Worm (Caenorhabditis elegans): ENCODE data around the gene W06H8.2.

Gene W06H8.2

DNA sequence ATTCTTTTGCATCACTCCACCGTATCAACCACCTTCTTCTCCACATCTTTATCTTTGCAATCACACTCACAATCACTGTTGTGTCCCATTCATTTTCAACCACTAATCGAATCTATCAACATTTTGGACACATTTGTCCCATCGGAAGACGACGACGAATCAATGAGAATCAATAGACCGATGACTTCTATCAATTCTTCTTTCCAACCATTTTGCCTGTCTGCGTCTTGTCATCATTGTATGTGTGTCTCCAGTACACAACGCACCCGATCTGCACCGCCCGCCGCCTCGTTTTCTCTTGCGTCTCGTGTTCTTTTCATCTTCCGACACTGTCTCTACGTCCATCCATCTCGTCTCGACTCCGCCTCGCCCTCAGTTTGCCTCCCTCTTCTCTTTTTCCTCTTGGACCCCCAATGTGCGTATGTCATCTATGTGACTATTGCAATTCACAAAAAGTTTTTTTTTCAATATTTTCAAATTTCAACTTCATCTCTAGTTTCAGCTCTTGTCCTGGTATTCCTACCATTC lies 40.0 kb downstream of the W06H8.2 start, which contains the start of gene dmd-7 (continued):
- TF ChIP-seq sea-2 (GFP tag; IDR thresholded peaks at IDR 0.05) (no peak), him-1 (tag; optimal IDR thresholded peaks at IDR 0.05) (no peak), ets-4 (GFP tag; optimal IDR thresholded peaks at IDR 0.05) (no peak), nhr-90 (tag; optimal IDR thresholded peaks at IDR 0.05) (peak; percentile 9), B0336.3 (GFP tag; IDR thresholded peaks at IDR 0.05) (peak; percentile 58; the same call in 1 of the 2 replicates), nfyb-1 (GFP tag; IDR thresholded peaks at IDR 0.05) (0 out of 2 replicates have a peak, but pooled peaks have one; percentile 67), lin-40 (tag; optimal IDR thresholded peaks at IDR 0.05) (peak; percentile 87), cebp-1 (GFP tag; IDR thresholded peaks at IDR 0.05) (no peak), cebp-1 (tag; optimal IDR thresholded peaks at IDR 0.05) (peak; percentile 79), die-1 (tag; optimal IDR thresholded peaks at IDR 0.05) (peak; percentile 72), B0261.1 (tag; optimal IDR thresholded peaks at IDR 0.05) (no peak), lin-35 (GFP tag; optimal IDR thresholded peaks at IDR 0.05) (peak in 1 of 3 experiments; percentile 59), lin-26 (GFP tag; IDR thresholded peaks at IDR 0.05) (0 out of 2 replicates have a peak, but pooled peaks have one; percentile 28), lag-1 (GFP tag; IDR thresholded peaks at IDR 0.05) (0 out of 2 replicates have a peak, but pooled peaks have one; percentile 37), D2030.7 (GFP tag; IDR thresholded peaks at IDR 0.05) (no peak), nhr-80 (tag; optimal IDR thresholded peaks at IDR 0.05) (peak; percentile 80), Y67H2A.10 (GFP tag; conservative IDR thresholded peaks at IDR 0.05) (no peak), unc-130 (GFP tag; optimal IDR thresholded peaks at IDR 0.05) (no peak)

DNA sequence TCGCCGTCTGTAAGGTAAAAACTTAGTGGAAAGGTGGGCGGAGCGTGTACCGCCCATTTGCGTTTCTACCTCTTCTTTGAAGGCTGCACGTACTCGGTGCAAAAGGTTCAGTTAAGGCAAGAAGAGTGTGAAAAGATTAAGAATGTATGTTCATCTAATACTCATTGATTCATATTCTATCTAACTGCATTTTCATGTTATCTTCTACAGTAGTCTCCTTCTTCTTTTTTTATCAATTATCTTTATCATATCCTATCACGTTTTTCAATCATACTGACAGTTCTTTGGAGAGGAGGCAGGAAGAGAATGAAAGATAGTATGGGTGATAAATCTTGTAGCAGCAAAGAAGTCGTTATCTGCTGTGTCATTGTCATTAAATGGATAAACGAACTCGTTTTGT lies 40.8 kb downstream of the W06H8.2 start:
- no peak for TF ChIP-seq ztf-18 (tag; optimal IDR thresholded peaks at IDR 0.05)
- peak; percentile 18 for TF ChIP-seq attf-5 (GFP tag; optimal IDR thresholded peaks at IDR 0.05)
- TF ChIP-seq C06A6.2 (GFP tag; conservative IDR thresholded peaks at IDR 0.05): 0 out of 2 replicates have a peak, but pooled peaks have one; percentile 41
- TF ChIP-seq ztf-6 (GFP tag; IDR thresholded peaks at IDR 0.05): no peak
- TF ChIP-seq ceh-40 (GFP tag; IDR thresholded peaks at IDR 0.05): no peak
- peak in 1 of 2 experiments; percentile 36 for TF ChIP-seq let-607 (tag; optimal IDR thresholded peaks at IDR 0.05)
- peak; percentile 7 for TF ChIP-seq atf-7 (tag; optimal IDR thresholded peaks at IDR 0.05)
- TF ChIP-seq ceh-79 (tag; optimal IDR thresholded peaks at IDR 0.05): no peak
- no peak for TF ChIP-seq F33H1.4 (GFP tag; IDR thresholded peaks at IDR 0.05)
- TF ChIP-seq K11D2.4 (GFP tag; IDR thresholded peaks at IDR 0.05): 0 out of 2 replicates have a peak, but pooled peaks have one; percentile 44
- no peak for TF ChIP-seq ceh-100 (GFP tag; IDR thresholded peaks at IDR 0.05)
- TF ChIP-seq cebp-2 (GFP tag; IDR thresholded peaks at IDR 0.05): no peak
- TF ChIP-seq ztf-26 (tag; optimal IDR thresholded peaks at IDR 0.05): peak; percentile 48
- TF ChIP-seq unc-130 (GFP tag; optimal IDR thresholded peaks at IDR 0.05): no peak
- no peak for TF ChIP-seq efl-1 (GFP tag; optimal IDR thresholded peaks at IDR 0.05)
- TF ChIP-seq lin-40 (tag; optimal IDR thresholded peaks at IDR 0.05): peak; percentile 60
- TF ChIP-seq die-1 (tag; optimal IDR thresholded peaks at IDR 0.05): peak; percentile 12
- TF ChIP-seq rcor-1 (GFP tag; IDR thresholded peaks at IDR 0.05): 0 out of 2 replicates have a peak, but pooled peaks have one; percentile 11
- TF ChIP-seq F49E8.2 (tag; optimal IDR thresholded peaks at IDR 0.05; ENCODE audit: insufficient read depth): no peak
- TF ChIP-seq F57A8.1 (GFP tag; optimal IDR thresholded peaks at IDR 0.05): no peak
- no peak for TF ChIP-seq sea-2 (GFP tag; IDR thresholded peaks at IDR 0.05)
- TF ChIP-seq nhr-90 (tag; optimal IDR thresholded peaks at IDR 0.05): no peak
- TF ChIP-seq tbp1 (GFP tag; optimal IDR thresholded peaks at IDR 0.05): peak; percentile 7
- TF ChIP-seq him-1 (tag; optimal IDR thresholded peaks at IDR 0.05): no peak
- TF ChIP-seq madf-3 (GFP tag; IDR thresholded peaks at IDR 0.05): no peak
- TF ChIP-seq snpc-3.4 (tag; optimal IDR thresholded peaks at IDR 0.05): no peak
- no peak for TF ChIP-seq ceh-27 (GFP tag; optimal IDR thresholded peaks at IDR 0.05)
- TF ChIP-seq D2030.7 (GFP tag; IDR thresholded peaks at IDR 0.05): no peak
- no peak for TF ChIP-seq unc-62 (GFP tag; optimal IDR thresholded peaks at IDR 0.05)
- TF ChIP-seq ztf-28 (GFP tag; IDR thresholded peaks at IDR 0.05): no peak
- TF ChIP-seq nhr-120 (GFP tag; IDR thresholded peaks at IDR 0.05): no peak
- TF ChIP-seq ceh-91 (GFP tag; IDR thresholded peaks at IDR 0.05): no peak
- TF ChIP-seq madf-6 (GFP tag; IDR thresholded peaks at IDR 0.05): no peak
- no peak for TF ChIP-seq F23B12.7 (tag; optimal IDR thresholded peaks at IDR 0.05; ENCODE audit: insufficient read depth)
- TF ChIP-seq ztf-22 (GFP tag; optimal IDR thresholded peaks at IDR 0.05): peak; percentile 55
